Worm (Caenorhabditis elegans): Measurements from ENCODE around the gene K07B1.4.

DNA sequence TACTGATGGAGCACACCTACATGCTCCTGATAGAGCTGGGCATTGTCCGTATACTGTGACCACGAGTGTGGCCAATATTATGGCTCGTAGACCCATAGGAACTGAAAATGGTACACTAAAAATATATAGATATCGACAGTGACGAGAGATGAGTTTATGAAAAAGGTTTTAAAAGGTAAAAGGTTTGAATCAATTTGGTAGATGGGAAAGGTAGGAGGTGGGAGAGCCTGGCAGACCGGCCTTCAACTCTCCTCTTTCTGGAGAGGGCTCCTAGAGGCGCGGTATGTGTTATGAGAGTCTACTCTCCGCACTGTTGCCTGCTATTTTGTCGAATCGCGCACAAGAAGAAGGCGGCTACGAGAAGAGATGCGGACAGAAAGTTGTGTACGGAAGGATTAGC lies 41.3 kb upstream of the K07B1.4 start, which contains the start of gene lron-2:
- no peak for TF ChIP-seq ces-1 (GFP tag; optimal IDR thresholded peaks at IDR 0.05)
- no peak for TF ChIP-seq unc-120 (tag; optimal IDR thresholded peaks at IDR 0.05; ENCODE audit: poor library complexity, severe bottlenecking)
- no peak for TF ChIP-seq unc-62 (GFP tag; optimal IDR thresholded peaks at IDR 0.05)
- TF ChIP-seq ztf-11 (tag; optimal IDR thresholded peaks at IDR 0.05) = no peak
- no peak for TF ChIP-seq elt-3 (tag; optimal IDR thresholded peaks at IDR 0.05)
- no peak for TF ChIP-seq nhr-237 (tag; optimal IDR thresholded peaks at IDR 0.05)
- TF ChIP-seq lsy-2 (tag; optimal IDR thresholded peaks at IDR 0.05) = no peak
- TF ChIP-seq nhr-28 (tag; optimal IDR thresholded peaks at IDR 0.05) = no peak
- TF ChIP-seq pha-4 (tag; optimal IDR thresholded peaks at IDR 0.05) = no peak
- TF ChIP-seq snpc-4 (tag; optimal IDR thresholded peaks at IDR 0.05) = no peak
- no peak for TF ChIP-seq ceh-83 (GFP tag; optimal IDR thresholded peaks at IDR 0.05)
- TF ChIP-seq elt-1 (tag; optimal IDR thresholded peaks at IDR 0.05; ENCODE audit: borderline replicate concordance, insufficient read depth) = no peak
- no peak for TF ChIP-seq bed-3 (GFP tag; optimal IDR thresholded peaks at IDR 0.05)
- TF ChIP-seq lin-13 (tag; optimal IDR thresholded peaks at IDR 0.05) = no peak
